Fruit fly (Drosophila melanogaster) whole organism, embryonic: ENCODE data around the gene RpS9.
A peak's percentile ranks its signal among the peaks of the same experiment; 100 is the strongest.

Experiments used
- ATbp ChIP-seq: fragments of 200-800 bp; sonication (Bioruptor generic); optimal IDR thresholded peaks from 2 replicates; lab custom pipeline; 2017; ENCODE audit warnings: missing biosample characterization, mild to moderate bottlenecking, missing genetic modification characterization, missing genetic modification reagents
- Atf6 ChIP-seq: fragments of 200-800 bp; sonication (Bioruptor generic); IDR thresholded peaks from 2 replicates; pipeline ENCODE4 v1.3.6; 2022; ENCODE audit warnings: missing biosample characterization, missing genetic modification characterization
- Bdp1 ChIP-seq: fragments of 200-800 bp; sonication (Bioruptor generic); optimal IDR thresholded peaks from 3 replicates; lab custom pipeline; 2016; ENCODE audit warnings: missing biosample characterization, missing genetic modification characterization
- CG10979 ChIP-seq: fragments of 200-800 bp; sonication (Bioruptor generic); optimal IDR thresholded peaks from 2 replicates; lab custom pipeline; 2018; ENCODE audit warnings: missing biosample characterization, mild to moderate bottlenecking, missing genetic modification characterization, moderate library complexity
- CG11093 ChIP-seq: fragments of 200-800 bp; sonication (Bioruptor generic); IDR thresholded peaks from 3 replicates; pipeline ENCODE4 v1.3.6; 2022; ENCODE audit warnings: missing biosample characterization, missing genetic modification characterization
- CG12219 ChIP-seq: fragments of 200-800 bp; sonication (Bioruptor generic); optimal IDR thresholded peaks from 3 replicates; lab custom pipeline; 2018; ENCODE audit warnings: missing biosample characterization, mild to moderate bottlenecking, missing genetic modification characterization
- CG17568 ChIP-seq: fragments of 200-800 bp; sonication (Bioruptor generic); optimal IDR thresholded peaks from 2 replicates; lab custom pipeline; 2018; ENCODE audit warnings: missing biosample characterization, mild to moderate bottlenecking, missing genetic modification characterization, moderate library complexity
- CG2875 ChIP-seq: fragments of 200-800 bp; sonication (Bioruptor generic); optimal IDR thresholded peaks from 2 replicates; lab custom pipeline; 2017; ENCODE audit warnings: missing biosample characterization, mild to moderate bottlenecking, missing genetic modification characterization, missing genetic modification reagents
- CG30403 ChIP-seq: fragments of 200-800 bp; sonication (Bioruptor generic); optimal IDR thresholded peaks from 3 replicates; lab custom pipeline; 2016; ENCODE audit warnings: missing biosample characterization, missing genetic modification characterization
- CG4617 ChIP-seq: fragments of 200-800 bp; sonication (Bioruptor generic); optimal IDR thresholded peaks from 3 replicates; lab custom pipeline; 2016; ENCODE audit warnings: missing biosample characterization, missing genetic modification characterization, borderline replicate concordance
- CG4820 ChIP-seq: fragments of 200-800 bp; sonication (Bioruptor generic); optimal IDR thresholded peaks from 3 replicates; lab custom pipeline; 2016; ENCODE audit warnings: missing biosample characterization, missing genetic modification characterization
- Dek ChIP-seq: fragments of 200-800 bp; sonication (Bioruptor generic); optimal IDR thresholded peaks from 3 replicates; lab custom pipeline; 2019; ENCODE audit warnings: missing biosample characterization, mild to moderate bottlenecking, missing genetic modification characterization, moderate library complexity
- Dll ChIP-seq: fragments of 200-800 bp; sonication (Bioruptor generic); IDR thresholded peaks from 4 replicates; pipeline ENCODE4 v1.3.6; 2022; ENCODE audit warnings: missing biosample characterization, missing genetic modification characterization; ENCODE audit not compliant: partially characterized antibody
- GATAe ChIP-seq: fragments of 200-800 bp; sonication (Bioruptor generic); conservative IDR thresholded peaks from 2 replicates; pipeline ENCODE4 v1.3.6; 2022; ENCODE audit warnings: missing biosample characterization, missing genetic modification characterization
- H2.0 ChIP-seq: fragments of 200-800 bp; sonication (Bioruptor generic); IDR thresholded peaks from 2 replicates; pipeline ENCODE4 v1.3.6; 2022; ENCODE audit warnings: missing biosample characterization, missing genetic modification characterization
- HLH4C ChIP-seq: fragments of 200-800 bp; sonication (Bioruptor generic); IDR thresholded peaks from 3 replicates; pipeline ENCODE4 v1.3.6; 2022; ENCODE audit warnings: missing biosample characterization, missing genetic modification characterization; ENCODE audit not compliant: partially characterized antibody
- Hr3 ChIP-seq: fragments of 200-800 bp; sonication (Bioruptor generic); optimal IDR thresholded peaks from 3 replicates; lab custom pipeline; 2016; ENCODE audit warnings: missing biosample characterization, missing genetic modification characterization
- Hr51 ChIP-seq, 2 experiments: fragments of 200-800 bp; sonication (Bioruptor generic); optimal IDR thresholded peaks; 2 replicates in 1 of 2; 3 replicates in 1 of 2; lab custom pipeline; 2016 to 2018; ENCODE audit warnings: missing biosample characterization in 2 of 2, missing genetic modification characterization in 2 of 2, mild to moderate bottlenecking in 1 of 2, moderate library complexity in 1 of 2
- Hr78 ChIP-seq, 2 experiments: fragments of 200-800 bp in 1 of 2; fragments of >200 bp in 1 of 2; sonication (Bioruptor generic) in 1 of 2; optimal IDR thresholded peaks; 2 replicates each; lab custom pipeline; 2017 to 2019; ENCODE audit warnings: missing biosample characterization in 2 of 2, missing genetic modification characterization in 2 of 2, mild to moderate bottlenecking in 1 of 2, moderate library complexity in 1 of 2
- Lhr ChIP-seq: fragments of 200-800 bp; sonication (Bioruptor generic); optimal IDR thresholded peaks from 3 replicates; lab custom pipeline; 2017; ENCODE audit warnings: mild to moderate bottlenecking, missing biosample characterization, missing genetic modification reagents, missing genetic modification characterization
- Med ChIP-seq: fragments of 200-800 bp; sonication (Bioruptor generic); peaks from one replicate; lab custom pipeline; 2016; ENCODE audit warnings: missing biosample characterization, missing genetic modification characterization, mild to moderate bottlenecking, inconsistent platforms, moderate library complexity
- Ptx1 ChIP-seq: fragments of 200-800 bp; sonication (Bioruptor generic); IDR thresholded peaks from 2 replicates; pipeline ENCODE4 v1.3.6; 2022; ENCODE audit warnings: missing biosample characterization, missing genetic modification characterization
- Rfx ChIP-seq: fragments of 200-800 bp; sonication (Bioruptor generic); IDR thresholded peaks from 2 replicates; pipeline ENCODE4 v1.3.6; 2022; ENCODE audit warnings: missing biosample characterization, missing genetic modification characterization
- Scr ChIP-seq: fragments of 200-800 bp; sonication (Bioruptor generic); IDR thresholded peaks from 2 replicates; pipeline ENCODE4 v1.3.6; 2022; ENCODE audit warnings: missing biosample characterization, missing genetic modification characterization; ENCODE audit not compliant: partially characterized antibody
- Spps ChIP-seq: fragments of 200-800 bp; sonication (Bioruptor generic); optimal IDR thresholded peaks from 2 replicates; lab custom pipeline; 2018; ENCODE audit warnings: missing biosample characterization, mild to moderate bottlenecking, missing genetic modification characterization
- Sry-β ChIP-seq: fragments of 200-800 bp; sonication (Bioruptor generic); optimal IDR thresholded peaks from 2 replicates; lab custom pipeline; 2018; ENCODE audit warnings: missing biosample characterization, mild to moderate bottlenecking, missing genetic modification characterization, moderate library complexity
- Trl ChIP-seq, 3 experiments: fragments of >200 bp in 2 of 3; fragments of 200-800 bp in 1 of 3; sonication (Bioruptor generic) in 1 of 3; optimal IDR thresholded peaks; 2 replicates in 1 of 3; 3 replicates in 2 of 3; lab custom pipeline; 2016 to 2017; ENCODE audit warnings: missing biosample characterization in 1 of 3, missing genetic modification characterization in 1 of 3
- ac ChIP-seq: fragments of 200-800 bp; sonication (Bioruptor generic); optimal IDR thresholded peaks from 3 replicates; lab custom pipeline; 2017; ENCODE audit warnings: missing biosample characterization, mild to moderate bottlenecking, missing genetic modification characterization
- br ChIP-seq: fragments of >200 bp; optimal IDR thresholded peaks from 2 replicates; lab custom pipeline; 2017
- bsh ChIP-seq, 2 experiments: fragments of 200-800 bp; sonication (Bioruptor generic); optimal IDR thresholded peaks; 2 replicates each; lab custom pipeline; 2017 to 2018; ENCODE audit warnings: mild to moderate bottlenecking in 2 of 2, missing biosample characterization in 2 of 2, missing genetic modification characterization in 2 of 2, moderate library complexity in 1 of 2
- cato ChIP-seq: fragments of 200-800 bp; sonication (Bioruptor generic); optimal IDR thresholded peaks from 2 replicates; lab custom pipeline; 2016; ENCODE audit warnings: missing biosample characterization, missing genetic modification characterization, borderline replicate concordance
- chm ChIP-seq: fragments of 200-800 bp; sonication (Bioruptor generic); IDR thresholded peaks from 2 replicates; pipeline ENCODE4 v1.3.6; 2022; ENCODE audit warnings: missing biosample characterization, missing genetic modification characterization
- dimm ChIP-seq: fragments of 200-800 bp; sonication (Bioruptor generic); IDR thresholded peaks from 2 replicates; pipeline ENCODE4 v1.3.6; 2022; ENCODE audit warnings: missing biosample characterization, missing genetic modification characterization
- dmrt99B ChIP-seq: fragments of 200-800 bp; sonication (Bioruptor generic); optimal IDR thresholded peaks from 2 replicates; lab custom pipeline; 2018; ENCODE audit warnings: missing biosample characterization, mild to moderate bottlenecking, missing genetic modification characterization, moderate library complexity
- eyg ChIP-seq: fragments of 200-800 bp; sonication (Bioruptor generic); optimal IDR thresholded peaks from 3 replicates; lab custom pipeline; 2016; ENCODE audit warnings: missing biosample characterization, missing genetic modification characterization
- fd64A ChIP-seq: fragments of 200-800 bp; sonication (Bioruptor generic); optimal IDR thresholded peaks from 3 replicates; lab custom pipeline; 2018; ENCODE audit warnings: missing biosample characterization, mild to moderate bottlenecking, missing genetic modification characterization
- fru ChIP-seq: fragments of >200 bp; optimal IDR thresholded peaks from 2 replicates; lab custom pipeline; 2017
- gt ChIP-seq: fragments of 200-800 bp; sonication (Bioruptor generic); IDR thresholded peaks from 2 replicates; pipeline ENCODE4 v1.3.6; 2022; ENCODE audit warnings: missing biosample characterization, missing genetic modification characterization
- lbe ChIP-seq: fragments of 200-800 bp; sonication (Bioruptor generic); optimal IDR thresholded peaks from 2 replicates; lab custom pipeline; 2016; ENCODE audit warnings: missing biosample characterization, mild to moderate bottlenecking, missing genetic modification characterization
- lov ChIP-seq, 2 experiments: fragments of 200-800 bp in 1 of 2; fragments of >200 bp in 1 of 2; sonication (Bioruptor generic) in 1 of 2; IDR thresholded peaks in 1 of 2; optimal IDR thresholded peaks in 1 of 2; 2 replicates in 1 of 2; 3 replicates in 1 of 2; pipeline versions ENCODE4 v1.3.6 to Lab custom; 2017 to 2022; ENCODE audit warnings: missing biosample characterization in 1 of 2, missing genetic modification characterization in 1 of 2
- mld ChIP-seq: fragments of 200-800 bp; sonication (Bioruptor generic); IDR thresholded peaks from 3 replicates; pipeline ENCODE4 v1.3.6; 2022; ENCODE audit warnings: missing biosample characterization, missing genetic modification characterization; ENCODE audit not compliant: partially characterized antibody
- pnt ChIP-seq: fragments of 200-800 bp; sonication (Bioruptor generic); optimal IDR thresholded peaks from 3 replicates; lab custom pipeline; 2016; ENCODE audit warnings: missing biosample characterization, missing genetic modification characterization
- sens ChIP-seq: fragments of 200-800 bp; sonication (Bioruptor generic); peaks from one replicate; lab custom pipeline; 2016; ENCODE audit warnings: missing biosample characterization, missing genetic modification characterization
- seq ChIP-seq: fragments of 200-800 bp; sonication (Bioruptor generic); IDR thresholded peaks from 2 replicates; pipeline ENCODE4 v1.3.6; 2022; ENCODE audit warnings: missing biosample characterization, missing genetic modification characterization
- tio ChIP-seq: fragments of 200-800 bp; sonication (Bioruptor generic); optimal IDR thresholded peaks from 2 replicates; lab custom pipeline; 2017; ENCODE audit warnings: missing biosample characterization, missing genetic modification characterization, inconsistent platforms
- trh ChIP-seq: fragments of 200-800 bp; sonication (Bioruptor generic); optimal IDR thresholded peaks from 2 replicates; lab custom pipeline; 2016; ENCODE audit warnings: missing biosample characterization, missing genetic modification characterization
- unc-4 ChIP-seq: fragments of 200-800 bp; sonication (Bioruptor generic); IDR thresholded peaks from 2 replicates; pipeline ENCODE4 v1.3.6; 2022; ENCODE audit warnings: missing biosample characterization, missing genetic modification characterization; ENCODE audit not compliant: partially characterized antibody
- vvl ChIP-seq: fragments of 200-800 bp; sonication (Bioruptor generic); IDR thresholded peaks from 2 replicates; pipeline ENCODE4 v1.3.6; 2022; ENCODE audit warnings: missing biosample characterization, missing genetic modification characterization

Gene RpS9

DNA sequence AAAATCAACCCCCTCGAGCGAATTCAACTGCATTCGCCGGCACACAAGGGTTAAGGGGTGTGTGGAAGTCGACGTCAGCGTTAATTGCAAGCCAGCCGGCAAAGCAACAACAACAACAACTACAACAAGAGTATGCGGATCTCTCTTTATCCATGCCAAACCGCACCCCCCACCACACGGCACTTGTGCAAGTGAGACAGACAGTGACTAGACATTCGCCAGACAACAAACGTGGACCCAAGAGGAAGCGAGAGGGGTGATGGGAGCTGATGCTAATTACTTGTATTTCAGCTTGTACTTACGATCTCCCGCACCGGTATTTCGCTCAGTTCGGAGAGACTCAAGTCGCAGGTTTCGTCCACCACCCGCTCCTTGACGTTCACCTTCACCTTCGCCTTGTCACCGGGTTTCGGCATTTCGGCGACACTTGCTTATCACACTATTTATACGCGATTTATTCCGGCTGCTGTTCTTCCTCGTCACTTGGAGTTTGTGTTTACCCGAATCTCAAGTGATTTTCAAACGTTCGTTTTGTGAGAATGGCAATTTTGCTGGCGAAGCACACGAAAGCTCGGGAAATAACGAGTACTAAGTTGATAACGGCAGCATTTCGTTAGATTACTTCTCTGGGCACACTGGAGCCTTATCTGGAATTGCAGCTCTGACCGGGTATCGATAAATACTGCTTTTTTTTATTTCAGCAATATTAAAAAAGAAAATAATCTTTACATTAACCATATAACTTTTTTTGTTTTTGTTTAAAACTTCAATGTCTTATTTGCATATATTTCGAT, 2.1 kb downstream of the RpS9 start, which contains the start of gene CG3408 (continued):
- no peak for TF ChIP-seq dimm (GFP tag; lab: Robert Waterston, UW)
- no peak for TF ChIP-seq br (lab: Kevin White, UChicago)
- peak; percentile 84 for TF ChIP-seq sens (GFP tag; lab: Kevin White, UChicago)
- no peak for TF ChIP-seq lov (optimal IDR thresholded peaks at IDR 0.05; lab: Kevin White, UChicago)
- TF ChIP-seq lov (GFP tag; IDR thresholded peaks at IDR 0.05; lab: Robert Waterston, UW) = no peak
- TF ChIP-seq cato = no peak
- TF ChIP-seq CG10979 (tag; lab: Kevin White, UChicago) = no peak
- no peak for TF ChIP-seq Bdp1 (GFP tag; lab: Kevin White, UChicago)
- peak; percentile 23; the same call in 1 of the 2 replicates for TF ChIP-seq GATAe (GFP tag; lab: Robert Waterston, UW)
- TF ChIP-seq ac (GFP tag; lab: Kevin White, UChicago) = no peak
- TF ChIP-seq eyg (GFP tag; lab: Kevin White, UChicago) = peak; percentile 18
- no peak for TF ChIP-seq pnt (GFP tag; lab: Kevin White, UChicago)
- TF ChIP-seq Ptx1 = no peak
- no peak for TF ChIP-seq CG30403 (GFP tag; lab: Kevin White, UChicago)
- TF ChIP-seq H2.0 (GFP tag; lab: Robert Waterston, UW) = no peak
- no peak for TF ChIP-seq CG17568 (GFP tag; lab: Kevin White, UChicago)
- TF ChIP-seq Rfx (GFP tag; lab: Robert Waterston, UW) = no peak
- TF ChIP-seq trh (GFP tag; lab: Kevin White, UChicago) = no peak
- TF ChIP-seq bsh (GFP tag; optimal IDR thresholded peaks at IDR 0.05; lab: Kevin White, UChicago) = no peak
- peak; percentile 64; the same call in 1 of the 2 replicates for TF ChIP-seq seq (GFP tag; lab: Robert Waterston, UW)
- peak in 1 of 2 experiments; percentile 18 for TF ChIP-seq Hr51 (GFP tag; optimal IDR thresholded peaks at IDR 0.05; lab: Kevin White, UChicago)
- TF ChIP-seq Trl (optimal IDR thresholded peaks at IDR 0.05; lab: Kevin White, UChicago) = peak in 1 of 2 experiments; percentile 20
- TF ChIP-seq Trl (GFP tag; optimal IDR thresholded peaks at IDR 0.05; lab: Kevin White, UChicago) = no peak
- no peak for TF ChIP-seq Dek (tag; lab: Kevin White, UChicago)
- TF ChIP-seq Hr78 (GFP tag; optimal IDR thresholded peaks at IDR 0.05; lab: Kevin White, UChicago) = no peak
- peak; percentile 54 for TF ChIP-seq Scr (GFP tag; lab: Robert Waterston, UW)
- no peak for TF ChIP-seq CG2875 (GFP tag; lab: Kevin White, UChicago)
- no peak for TF ChIP-seq HLH4C (GFP tag; lab: Robert Waterston, UW)
- TF ChIP-seq Lhr = peak; percentile 82
- peak; percentile 52; the same call in 1 of the 2 replicates for TF ChIP-seq unc-4 (GFP tag; lab: Robert Waterston, UW)
- TF ChIP-seq fd64A (GFP tag; lab: Kevin White, UChicago) = no peak
- no peak for TF ChIP-seq fru
- TF ChIP-seq Med = peak; percentile 97
- 0 out of 2 replicates have a peak, but pooled peaks have one; percentile 6 for TF ChIP-seq Atf6 (GFP tag; lab: Robert Waterston, UW)
- TF ChIP-seq dmrt99B (tag; lab: Kevin White, UChicago) = no peak
- TF ChIP-seq Spps (tag; lab: Kevin White, UChicago) = no peak
- no peak for TF ChIP-seq CG11093 (GFP tag; lab: Robert Waterston, UW)
- no peak for TF ChIP-seq Sry-β (GFP tag; lab: Kevin White, UChicago)
- no peak for TF ChIP-seq Hr3 (GFP tag; lab: Kevin White, UChicago)
- TF ChIP-seq CG4820 = no peak
- no peak for TF ChIP-seq ATbp (GFP tag; lab: Kevin White, UChicago)
- TF ChIP-seq vvl (GFP tag; lab: Robert Waterston, UW) = no peak
- no peak for TF ChIP-seq CG4617
- TF ChIP-seq CG12219 = no peak
- no peak for TF ChIP-seq mld
- peak; percentile 37 for TF ChIP-seq lbe (GFP tag; lab: Kevin White, UChicago)
- TF ChIP-seq Dll (GFP tag; lab: Robert Waterston, UW) = no peak
- TF ChIP-seq chm (GFP tag; lab: Robert Waterston, UW) = no peak
- no peak for TF ChIP-seq tio
- no peak for TF ChIP-seq gt (GFP tag; lab: Robert Waterston, UW)
